Fruit fly (Drosophila melanogaster) whole organism, wandering third instar larva: ENCODE data around the gene CkIIalpha-i1.

Source experiments
- CrebA ChIP-seq: fragments of 200-800 bp; sonication (Bioruptor generic); optimal IDR thresholded peaks from 2 replicates; lab custom pipeline; 2016; ENCODE audit warnings: missing biosample characterization, mild to moderate bottlenecking, missing genetic modification characterization, borderline replicate concordance
- Mio ChIP-seq: sonication (Bioruptor generic); optimal IDR thresholded peaks from 2 replicates; lab custom pipeline; 2016; ENCODE audit warnings: missing biosample characterization, missing genetic modification characterization
- dmrt93B ChIP-seq: fragments of 200-800 bp; sonication (Bioruptor generic); optimal IDR thresholded peaks from 2 replicates; lab custom pipeline; 2018; ENCODE audit warnings: missing biosample characterization, mild to moderate bottlenecking, missing genetic modification characterization

DNA sequence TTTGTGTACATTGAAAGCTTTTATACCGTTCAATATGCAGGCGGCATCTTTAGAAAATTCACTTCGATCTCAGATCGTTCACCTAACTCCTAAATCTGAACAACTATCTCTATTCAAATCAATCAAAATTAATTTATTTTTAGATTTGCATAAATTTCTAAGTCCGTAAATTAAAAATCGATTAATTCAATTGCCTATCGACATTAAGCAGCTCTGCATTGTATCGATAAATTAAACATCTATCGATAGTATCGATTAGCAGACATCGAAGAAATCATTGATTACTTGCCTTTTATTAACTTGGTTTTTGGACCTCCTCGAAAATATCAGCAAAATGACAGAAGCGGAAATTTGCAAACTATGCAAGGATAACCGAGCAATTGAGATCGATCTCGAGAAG is at the start of gene CkIIalpha-i1:
- no peak for TF ChIP-seq dmrt93B (GFP tag; lab: Kevin White, UChicago)
- no peak for TF ChIP-seq Mio (GFP tag; lab: Kevin White, UChicago)
- TF ChIP-seq CrebA, result no peak
